Fruit fly (Drosophila melanogaster) whole organism: Measurements from ENCODE around the gene CG1582.

Experiments used
- CG8478 ChIP-seq: fragments of >200 bp; optimal IDR thresholded peaks from 2 replicates; lab custom pipeline; 2018; ENCODE audit warnings: inconsistent platforms
- EcR ChIP-seq, 2 experiments: fragments of >200 bp; optimal IDR thresholded peaks; 2 replicates each; lab custom pipeline; 2017; ENCODE audit warnings: missing biosample characterization in 2 of 2, missing genetic modification characterization in 2 of 2, missing genetic modification reagents in 2 of 2
- pan ChIP-seq: fragments of >200 bp; optimal IDR thresholded peaks from 2 replicates; lab custom pipeline; 2017
- psq ChIP-seq: fragments of >200 bp; optimal IDR thresholded peaks from 2 replicates; lab custom pipeline; 2017
- usp ChIP-seq: fragments of >200 bp; optimal IDR thresholded peaks from 2 replicates; lab custom pipeline; 2017; ENCODE audit warnings: missing biosample characterization, missing genetic modification characterization, mixed read lengths

DNA sequence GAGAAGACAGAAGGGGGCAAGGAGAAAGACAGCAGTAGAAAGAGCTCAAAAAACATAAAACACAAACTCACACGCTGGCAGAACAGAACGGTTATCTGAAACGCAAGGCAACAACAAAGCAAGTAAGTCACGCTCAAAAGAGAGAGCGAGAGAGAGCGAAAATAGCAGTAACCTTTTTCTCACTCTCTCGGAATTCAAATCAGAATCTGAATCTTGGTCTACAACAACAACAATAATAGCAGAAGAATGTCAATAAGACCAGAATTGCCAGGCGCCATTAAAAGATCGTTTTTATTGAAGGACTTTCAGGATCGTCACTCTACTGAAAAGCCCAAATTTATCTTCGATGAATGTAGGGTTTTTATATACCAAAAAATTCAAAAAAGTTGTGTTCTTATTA lies 32.1 kb upstream of the CG1582 start:
- TF ChIP-seq CG8478 (lab: Kevin White, UChicago) (no peak), psq (lab: Kevin White, UChicago) (no peak), EcR (GFP tag; optimal IDR thresholded peaks at IDR 0.05; lab: Kevin White, UChicago) (no peak), usp (GFP tag; lab: Kevin White, UChicago) (no peak), pan (lab: Kevin White, UChicago) (no peak)
